Fruit fly (Drosophila melanogaster): ENCODE results near the gene CG11369.

CG11369 gene

dm6 chrX:7573990-7574389 is at the start of gene CG11369:
CG11369 (plus strand) TSS chrX:7574290.
- TF ChIP-seq CG34367 (tag; optimal IDR thresholded peaks at IDR 0.05): no peak
- no peak for TF ChIP-seq CG15710 (tag; optimal IDR thresholded peaks at IDR 0.05)
- no peak for TF ChIP-seq Pif1A (GFP tag; optimal IDR thresholded peaks at IDR 0.05)
- no peak for TF ChIP-seq CG13204 (GFP tag; optimal IDR thresholded peaks at IDR 0.05)
- TF ChIP-seq Pif1B (GFP tag; optimal IDR thresholded peaks at IDR 0.05): no peak
- no peak for TF ChIP-seq CG8159 (tag; optimal IDR thresholded peaks at IDR 0.05)
- no peak for TF ChIP-seq CG4496 (GFP tag; IDR thresholded peaks at IDR 0.05)
- TF ChIP-seq rn (GFP tag; IDR thresholded peaks at IDR 0.05): no peak
- TF ChIP-seq CG9948 (tag; optimal IDR thresholded peaks at IDR 0.05): no peak
- TF ChIP-seq fd96Ca (GFP tag; IDR thresholded peaks at IDR 0.05): no peak
- no peak for TF ChIP-seq CG12605 (GFP tag; IDR thresholded peaks at IDR 0.05)
- TF ChIP-seq CG32121 (GFP tag; IDR thresholded peaks at IDR 0.05): no peak

dm6 chrX:7526099-7526718 is 47.9 kb upstream of the CG11369 start:
- TF ChIP-seq CG8159 (tag; optimal IDR thresholded peaks at IDR 0.05): peak; percentile 71
- no peak for TF ChIP-seq EcR (GFP tag; optimal IDR thresholded peaks at IDR 0.05)
- peak; percentile 66 for TF ChIP-seq CG15710 (tag; optimal IDR thresholded peaks at IDR 0.05)
- TF ChIP-seq CG10348 (GFP tag; IDR thresholded peaks at IDR 0.05): no peak
- peak; percentile 53 for TF ChIP-seq CG17806 (tag; optimal IDR thresholded peaks at IDR 0.05)
- TF ChIP-seq Snoo (tag; optimal IDR thresholded peaks at IDR 0.05): peak; percentile 53
- TF ChIP-seq CG13204 (GFP tag; optimal IDR thresholded peaks at IDR 0.05): peak; percentile 6
- peak; percentile 57 for TF ChIP-seq CG34367 (tag; optimal IDR thresholded peaks at IDR 0.05)
- TF ChIP-seq rn (GFP tag; IDR thresholded peaks at IDR 0.05): no peak
- peak; percentile 24; the same call in 1 of the 2 replicates for TF ChIP-seq CG12605 (GFP tag; IDR thresholded peaks at IDR 0.05)
- peak; percentile 39; the same call in 1 of the 2 replicates for TF ChIP-seq Ets98B (GFP tag; IDR thresholded peaks at IDR 0.05)
- peak; percentile 67; the same call in 2 of the 3 replicates for TF ChIP-seq CG4496 (GFP tag; IDR thresholded peaks at IDR 0.05)
- peak; percentile 65 for TF ChIP-seq Pif1A (GFP tag; optimal IDR thresholded peaks at IDR 0.05)
- peak; percentile 51 for TF ChIP-seq CG8301 (tag; optimal IDR thresholded peaks at IDR 0.05)
- peak; percentile 48 for TF ChIP-seq CG14655 (GFP tag; optimal IDR thresholded peaks at IDR 0.05)
- no peak for TF ChIP-seq gl (tag; optimal IDR thresholded peaks at IDR 0.05)
- TF ChIP-seq Pif1B (GFP tag; optimal IDR thresholded peaks at IDR 0.05): peak; percentile 31
- peak; percentile 61 for TF ChIP-seq CG9948 (tag; optimal IDR thresholded peaks at IDR 0.05)
- TF ChIP-seq D1 (tag; optimal IDR thresholded peaks at IDR 0.05): no peak
- TF ChIP-seq CG32121 (GFP tag; IDR thresholded peaks at IDR 0.05): peak; percentile 23; the same call in 1 of the 2 replicates

- TF ChIP-seq CG14655 (GFP tag; optimal IDR thresholded peaks at IDR 0.05) (no peak), gl (tag; optimal IDR thresholded peaks at IDR 0.05) (no peak), Snoo (tag; optimal IDR thresholded peaks at IDR 0.05) (no peak), fd96Ca (GFP tag; IDR thresholded peaks at IDR 0.05) (no peak), CG8159 (tag; optimal IDR thresholded peaks at IDR 0.05) (no peak), Pif1A (GFP tag; optimal IDR thresholded peaks at IDR 0.05) (no peak), Pif1B (GFP tag; optimal IDR thresholded peaks at IDR 0.05) (no peak), CG12605 (GFP tag; IDR thresholded peaks at IDR 0.05) (no peak), CG8301 (tag; optimal IDR thresholded peaks at IDR 0.05) (no peak)
Measured at dm6 chrX:7526914-7527313, 47.2 kb upstream of the CG11369 start.

- no peak for TF ChIP-seq gl (tag; optimal IDR thresholded peaks at IDR 0.05)
- TF ChIP-seq CG8301 (tag; optimal IDR thresholded peaks at IDR 0.05): no peak
- TF ChIP-seq EcR (GFP tag; optimal IDR thresholded peaks at IDR 0.05): no peak
- no peak for TF ChIP-seq Pif1A (GFP tag; optimal IDR thresholded peaks at IDR 0.05)
- TF ChIP-seq CG15710 (tag; optimal IDR thresholded peaks at IDR 0.05): no peak
- no peak for TF ChIP-seq D1 (tag; optimal IDR thresholded peaks at IDR 0.05)
- TF ChIP-seq Ets98B (GFP tag; IDR thresholded peaks at IDR 0.05): no peak
- TF ChIP-seq CG13204 (GFP tag; optimal IDR thresholded peaks at IDR 0.05): no peak
- no peak for TF ChIP-seq CG14655 (GFP tag; optimal IDR thresholded peaks at IDR 0.05)
- no peak for TF ChIP-seq Pif1B (GFP tag; optimal IDR thresholded peaks at IDR 0.05)
- TF ChIP-seq CG12605 (GFP tag; IDR thresholded peaks at IDR 0.05): no peak
- TF ChIP-seq fd96Ca (GFP tag; IDR thresholded peaks at IDR 0.05): no peak
- TF ChIP-seq Snoo (tag; optimal IDR thresholded peaks at IDR 0.05): no peak
- TF ChIP-seq rn (GFP tag; IDR thresholded peaks at IDR 0.05): no peak
- no peak for TF ChIP-seq CG17806 (tag; optimal IDR thresholded peaks at IDR 0.05)
- TF ChIP-seq CG4496 (GFP tag; IDR thresholded peaks at IDR 0.05): no peak
- no peak for TF ChIP-seq CG9948 (tag; optimal IDR thresholded peaks at IDR 0.05)
- no peak for TF ChIP-seq CG34367 (tag; optimal IDR thresholded peaks at IDR 0.05)
- no peak for TF ChIP-seq CG32121 (GFP tag; IDR thresholded peaks at IDR 0.05)
Measured at dm6 chrX:7528004-7528403, 46.1 kb upstream of the CG11369 start, which contains the start of gene CG43138. CG43138 (plus strand) TSS chrX:7528304.

DNA sequence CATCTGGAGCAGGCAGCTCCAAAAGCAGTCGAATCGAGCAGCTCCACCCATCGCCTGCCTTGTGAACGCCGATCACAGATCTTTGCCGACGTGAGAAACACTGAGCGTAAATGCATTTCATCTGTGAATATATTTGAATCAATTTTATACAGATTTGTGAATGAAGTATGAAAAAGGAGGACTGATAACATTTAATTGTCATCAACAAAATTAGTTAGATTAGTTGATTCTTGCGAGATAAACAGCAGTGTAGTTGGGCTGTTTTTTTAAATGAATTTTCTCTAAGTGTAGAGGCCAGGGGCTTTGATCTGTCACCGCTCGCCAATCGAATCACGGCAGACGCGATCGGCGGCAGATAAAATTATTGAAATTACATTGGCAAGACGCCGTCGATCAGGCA is 43.9 kb upstream of the CG11369 start:
- TF ChIP-seq CG4496 (GFP tag; IDR thresholded peaks at IDR 0.05) (no peak), Pif1B (GFP tag; optimal IDR thresholded peaks at IDR 0.05) (no peak), CG8301 (tag; optimal IDR thresholded peaks at IDR 0.05) (no peak), CG8159 (tag; optimal IDR thresholded peaks at IDR 0.05) (peak; percentile 54), CG34367 (tag; optimal IDR thresholded peaks at IDR 0.05) (no peak), CG10348 (GFP tag; IDR thresholded peaks at IDR 0.05) (no peak), rn (GFP tag; IDR thresholded peaks at IDR 0.05) (no peak), CG17806 (tag; optimal IDR thresholded peaks at IDR 0.05) (peak; percentile 24), EcR (GFP tag; optimal IDR thresholded peaks at IDR 0.05) (no peak), Pif1A (GFP tag; optimal IDR thresholded peaks at IDR 0.05) (no peak), Ets98B (GFP tag; IDR thresholded peaks at IDR 0.05) (no peak), D1 (tag; optimal IDR thresholded peaks at IDR 0.05) (no peak), CG12605 (GFP tag; IDR thresholded peaks at IDR 0.05) (no peak), Snoo (tag; optimal IDR thresholded peaks at IDR 0.05) (no peak), CG32121 (GFP tag; IDR thresholded peaks at IDR 0.05) (no peak), CG13204 (GFP tag; optimal IDR thresholded peaks at IDR 0.05) (no peak), gl (tag; optimal IDR thresholded peaks at IDR 0.05) (no peak), CG9948 (tag; optimal IDR thresholded peaks at IDR 0.05) (peak; percentile 28), fd96Ca (GFP tag; IDR thresholded peaks at IDR 0.05) (no peak), CG15710 (tag; optimal IDR thresholded peaks at IDR 0.05) (peak; percentile 6), CG14655 (GFP tag; optimal IDR thresholded peaks at IDR 0.05) (no peak)

Measured in whole organism, pupa.